Fruit fly (Drosophila melanogaster): ENCODE measurements around the gene Fad2.

DNA sequence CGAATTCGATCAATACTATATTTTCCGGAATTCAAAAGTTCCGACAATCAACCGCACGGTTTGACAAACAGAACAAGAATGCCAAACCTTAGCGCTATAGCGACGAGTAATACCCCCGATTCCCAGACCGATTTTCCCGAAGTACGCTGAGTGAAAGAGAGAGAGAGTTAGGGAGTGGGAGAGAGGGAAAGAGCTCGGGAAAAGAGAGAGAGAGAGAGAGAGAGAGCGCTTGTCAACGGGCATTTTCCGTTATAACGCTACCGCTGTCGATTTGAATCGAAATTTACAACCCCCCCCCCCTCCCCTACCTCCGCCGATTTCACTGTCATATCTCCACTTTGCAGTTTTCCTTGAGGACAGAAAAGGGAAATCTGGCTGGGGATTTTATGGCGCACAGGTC is 23.2 kb downstream of the Fad2 start:
- TF ChIP-seq CG1529 (GFP tag; optimal IDR thresholded peaks at IDR 0.05) (peak; percentile 97), pnt (GFP tag; optimal IDR thresholded peaks at IDR 0.05) (no peak), pb (GFP tag; optimal IDR thresholded peaks at IDR 0.05) (no peak), sima (GFP tag; optimal IDR thresholded peaks at IDR 0.05) (no peak)
